Worm (Caenorhabditis elegans): ENCODE data around the gene grl-1.

The grl-1 gene

DNA sequence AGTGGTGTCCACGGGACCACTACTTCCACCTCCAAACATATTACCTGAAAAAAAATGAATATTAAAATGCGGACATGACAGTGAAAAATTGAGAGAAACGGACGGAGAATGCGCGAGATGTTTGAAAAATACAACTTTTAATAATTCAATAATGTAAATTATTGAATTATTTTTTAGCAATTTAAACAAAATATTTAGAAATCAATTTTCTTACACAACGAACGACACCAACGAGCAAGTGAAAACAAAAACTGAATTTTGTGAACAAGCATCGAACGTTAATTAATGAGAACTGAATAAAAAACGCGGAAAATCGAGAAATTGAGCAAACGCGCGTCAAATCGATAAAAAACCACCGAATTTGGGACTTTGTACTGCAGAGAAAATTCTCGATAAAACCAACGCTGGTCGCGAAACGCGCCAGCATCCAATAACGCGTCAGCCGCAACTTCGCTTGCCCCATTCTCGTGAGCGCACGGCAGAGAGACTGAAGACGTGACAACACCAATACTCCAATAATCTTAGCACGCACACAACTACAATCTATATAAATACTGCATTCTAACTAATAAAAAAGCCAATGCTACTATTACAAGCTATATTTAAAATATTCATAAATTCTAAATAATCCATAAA, 28.7 kb downstream of the grl-1 start, which contains the start of the genes dnj-19 and nhr-47 (continued):
- TF ChIP-seq lir-1 (GFP tag; conservative IDR thresholded peaks at IDR 0.05) (peak; percentile 85), F55B11.4 (tag; optimal IDR thresholded peaks at IDR 0.05; ENCODE audit: borderline replicate concordance, insufficient read depth) (no peak), snpc-1.1 (tag; optimal IDR thresholded peaks at IDR 0.05; ENCODE audit: insufficient read depth) (no peak), madf-3 (GFP tag; IDR thresholded peaks at IDR 0.05) (peak; percentile 91), nfya-1 (tag; optimal IDR thresholded peaks at IDR 0.05; ENCODE audit: borderline replicate concordance, insufficient read depth) (no peak), mes-4 (tag; optimal IDR thresholded peaks at IDR 0.05) (no peak), F39B2.1 (GFP tag; IDR thresholded peaks at IDR 0.05) (0 out of 2 replicates have a peak, but pooled peaks have one; percentile 67), sea-2 (GFP tag; IDR thresholded peaks at IDR 0.05) (no peak), let-526 (GFP tag; IDR thresholded peaks at IDR 0.05) (0 out of 2 replicates have a peak, but pooled peaks have one; percentile 21), akir-1 (GFP tag; optimal IDR thresholded peaks at IDR 0.05) (no peak), tlf-1 (GFP tag; optimal IDR thresholded peaks at IDR 0.05) (peak; percentile 85), rcor-1 (GFP tag; IDR thresholded peaks at IDR 0.05) (peak; percentile 91), nhr-179 (tag; optimal IDR thresholded peaks at IDR 0.05) (no peak), pbrm-1 (GFP tag; IDR thresholded peaks at IDR 0.05) (peak; percentile 96), attf-3 (GFP tag; conservative IDR thresholded peaks at IDR 0.05) (peak; percentile 78), Y67H2A.10 (GFP tag; conservative IDR thresholded peaks at IDR 0.05) (peak; percentile 70), egrh-3 (GFP tag; IDR thresholded peaks at IDR 0.05) (no peak), C06A6.2 (GFP tag; conservative IDR thresholded peaks at IDR 0.05) (peak; percentile 84), let-607 (tag; optimal IDR thresholded peaks at IDR 0.05) (peak; percentile 23 to 86), zim-3 (tag; optimal IDR thresholded peaks at IDR 0.05) (peak; percentile 42), F52B5.7 (tag; optimal IDR thresholded peaks at IDR 0.05) (no peak), egl-44 (GFP tag; IDR thresholded peaks at IDR 0.05) (peak; percentile 89), D2030.7 (GFP tag; IDR thresholded peaks at IDR 0.05) (peak; percentile 84), nfya-2 (GFP tag; IDR thresholded peaks at IDR 0.05) (no peak), cebp-2 (GFP tag; IDR thresholded peaks at IDR 0.05) (no peak), ZK185.1 (tag; optimal IDR thresholded peaks at IDR 0.05; ENCODE audit: poor library complexity, severe bottlenecking) (peak; percentile 75), lin-54 (GFP tag; optimal IDR thresholded peaks at IDR 0.05) (peak; percentile 91), fkh-3 (tag; optimal IDR thresholded peaks at IDR 0.05) (no peak), lag-1 (GFP tag; IDR thresholded peaks at IDR 0.05) (no peak), ceh-91 (GFP tag; IDR thresholded peaks at IDR 0.05) (peak; percentile 72), F10E7.11 (tag; optimal IDR thresholded peaks at IDR 0.05) (no peak)

DNA sequence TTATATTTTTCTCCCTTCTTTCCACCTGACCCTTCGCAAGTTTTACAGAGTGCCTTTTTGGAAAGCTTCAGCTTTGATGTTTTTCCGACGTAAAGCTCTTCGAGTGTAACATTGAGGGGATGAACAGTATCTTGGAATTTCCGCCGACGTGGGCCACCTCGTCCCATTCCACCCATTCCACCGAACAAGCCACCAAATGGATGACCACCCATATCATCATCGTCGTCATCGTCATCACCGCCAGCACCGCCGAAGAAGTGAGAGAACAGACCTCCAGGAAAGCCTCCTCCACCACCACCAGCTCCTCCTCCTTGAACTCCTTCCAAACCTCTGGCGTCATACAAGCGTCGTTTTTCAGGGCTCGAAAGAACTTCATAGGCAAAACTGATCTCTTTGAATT, 29.4 kb downstream of the grl-1 start:
- TF ChIP-seq dox-1 (GFP tag; IDR thresholded peaks at IDR 0.05): peak; percentile 13; the same call in 1 of the 2 replicates
- no peak for TF ChIP-seq ekl-4 (GFP tag; IDR thresholded peaks at IDR 0.05)
- TF ChIP-seq ztf-26 (tag; optimal IDR thresholded peaks at IDR 0.05): no peak
- no peak for TF ChIP-seq die-1 (tag; optimal IDR thresholded peaks at IDR 0.05)
- TF ChIP-seq zfh-2 (GFP tag; conservative IDR thresholded peaks at IDR 0.05): peak; percentile 58
- 0 out of 2 replicates have a peak, but pooled peaks have one; percentile 12 for TF ChIP-seq nfyb-1 (GFP tag; IDR thresholded peaks at IDR 0.05)
- TF ChIP-seq aptf-2 (GFP tag; conservative IDR thresholded peaks at IDR 0.05): no peak
- no peak for TF ChIP-seq rpc-1 (optimal IDR thresholded peaks at IDR 0.05)
- TF ChIP-seq rpc-1 (tag; optimal IDR thresholded peaks at IDR 0.05): no peak
- TF ChIP-seq egrh-3 (GFP tag; IDR thresholded peaks at IDR 0.05): peak; percentile 27; the same call in 1 of the 2 replicates
- TF ChIP-seq him-1 (tag; optimal IDR thresholded peaks at IDR 0.05): no peak
- no peak for TF ChIP-seq hlh-12 (tag; optimal IDR thresholded peaks at IDR 0.05)

All from whole organism, young adult.